Fruit fly (Drosophila melanogaster) whole organism, embryonic: ENCODE measurements around the gene CG7203.

ENCODE experiments used
- Atf-2 ChIP-seq: fragments of 200-800 bp; sonication (Bioruptor generic); optimal IDR thresholded peaks from 2 replicates; lab custom pipeline; 2016; ENCODE audit warnings: missing biosample characterization, missing genetic modification characterization
- CG11093 ChIP-seq: fragments of 200-800 bp; sonication (Bioruptor generic); IDR thresholded peaks from 3 replicates; pipeline ENCODE4 v1.3.6; 2022; ENCODE audit warnings: missing biosample characterization, missing genetic modification characterization
- CG12659 ChIP-seq: fragments of 200-800 bp; sonication (Bioruptor generic); optimal IDR thresholded peaks from 3 replicates; lab custom pipeline; 2017; ENCODE audit warnings: mild to moderate bottlenecking, missing biosample characterization, missing genetic modification reagents, missing genetic modification characterization
- CG14710 ChIP-seq: fragments of 200-800 bp; sonication (Bioruptor generic); optimal IDR thresholded peaks from 3 replicates; lab custom pipeline; 2019; ENCODE audit warnings: missing biosample characterization, mild to moderate bottlenecking, missing genetic modification characterization, moderate library complexity
- CG14860 ChIP-seq: fragments of 200-800 bp; sonication (Bioruptor generic); IDR thresholded peaks from 3 replicates; pipeline ENCODE4 v1.3.6; 2022; ENCODE audit warnings: missing biosample characterization, missing genetic modification characterization; ENCODE audit not compliant: partially characterized antibody
- CG15011 ChIP-seq: fragments of 200-800 bp; sonication (Bioruptor generic); optimal IDR thresholded peaks from 3 replicates; lab custom pipeline; 2018; ENCODE audit warnings: missing biosample characterization, mild to moderate bottlenecking, missing genetic modification characterization
- CG15073 ChIP-seq: fragments of 200-800 bp; sonication (Bioruptor generic); optimal IDR thresholded peaks from 2 replicates; lab custom pipeline; 2016; ENCODE audit warnings: missing biosample characterization, missing genetic modification characterization
- CG15514 ChIP-seq: fragments of 200-800 bp; sonication (Bioruptor generic); optimal IDR thresholded peaks from 3 replicates; lab custom pipeline; 2017; ENCODE audit warnings: missing biosample characterization, missing genetic modification characterization, mild to moderate bottlenecking, moderate library complexity, missing genetic modification reagents
- CG15696 ChIP-seq: fragments of 200-800 bp; sonication (Bioruptor generic); optimal IDR thresholded peaks from 2 replicates; lab custom pipeline; 2019; ENCODE audit warnings: missing biosample characterization, mild to moderate bottlenecking, missing genetic modification characterization, moderate library complexity
- CG16813 ChIP-seq: fragments of 200-800 bp; sonication (Bioruptor generic); IDR thresholded peaks from 3 replicates; pipeline ENCODE4 v1.3.6; 2022; ENCODE audit warnings: missing biosample characterization, missing genetic modification characterization; ENCODE audit not compliant: partially characterized antibody
- CG18262 ChIP-seq: fragments of 200-800 bp; optimal IDR thresholded peaks from 3 replicates; lab custom pipeline; 2019; ENCODE audit warnings: missing biosample characterization, mild to moderate bottlenecking, missing genetic modification characterization, moderate library complexity
- CG30403 ChIP-seq: fragments of 200-800 bp; sonication (Bioruptor generic); optimal IDR thresholded peaks from 3 replicates; lab custom pipeline; 2016; ENCODE audit warnings: missing biosample characterization, missing genetic modification characterization
- CG6765 ChIP-seq: fragments of 200-800 bp; sonication (Bioruptor generic); optimal IDR thresholded peaks from 3 replicates; lab custom pipeline; 2017; ENCODE audit warnings: missing biosample characterization, mild to moderate bottlenecking, missing genetic modification characterization
- Dbx ChIP-seq: fragments of 200-800 bp; sonication (Bioruptor generic); IDR thresholded peaks from 3 replicates; pipeline ENCODE4 v1.3.6; 2022; ENCODE audit warnings: missing biosample characterization, missing genetic modification characterization
- Dfd ChIP-seq, 2 experiments: fragments of >200 bp; optimal IDR thresholded peaks; 2 replicates each; lab custom pipeline; 2017; ENCODE audit warnings: missing biosample characterization in 2 of 2, missing genetic modification characterization in 2 of 2
- Fer3 ChIP-seq: fragments of 200-800 bp; sonication (Bioruptor generic); optimal IDR thresholded peaks from 2 replicates; lab custom pipeline; 2018; ENCODE audit warnings: missing biosample characterization, mild to moderate bottlenecking, missing genetic modification characterization, moderate library complexity
- Hey ChIP-seq: fragments of 200-800 bp; sonication (Bioruptor generic); optimal IDR thresholded peaks from 3 replicates; lab custom pipeline; 2018; ENCODE audit warnings: missing biosample characterization, mild to moderate bottlenecking, missing genetic modification characterization
- Hmr ChIP-seq: fragments of 200-800 bp; sonication (Bioruptor generic); optimal IDR thresholded peaks from 3 replicates; lab custom pipeline; 2017; ENCODE audit warnings: mild to moderate bottlenecking, missing biosample characterization, missing genetic modification reagents, missing genetic modification characterization
- NK7.1 ChIP-seq: fragments of 200-800 bp; sonication (Bioruptor generic); optimal IDR thresholded peaks from 3 replicates; lab custom pipeline; 2016; ENCODE audit warnings: missing biosample characterization, missing genetic modification characterization
- Nf-YC ChIP-seq: fragments of 200-800 bp; optimal IDR thresholded peaks from 3 replicates; lab custom pipeline; 2019; ENCODE audit warnings: missing biosample characterization, mild to moderate bottlenecking, missing genetic modification characterization, moderate library complexity
- Oli ChIP-seq: fragments of 200-800 bp; sonication (Bioruptor generic); optimal IDR thresholded peaks from 2 replicates; lab custom pipeline; 2018; ENCODE audit warnings: missing biosample characterization, mild to moderate bottlenecking, missing genetic modification characterization, moderate library complexity
- Poxn ChIP-seq: fragments of 200-800 bp; sonication (Bioruptor generic); IDR thresholded peaks from 2 replicates; pipeline ENCODE4 v1.3.6; 2022; ENCODE audit warnings: missing biosample characterization, missing genetic modification characterization
- Rx ChIP-seq: fragments of 200-800 bp; sonication (Bioruptor generic); IDR thresholded peaks from 2 replicates; pipeline ENCODE4 v1.3.6; 2022; ENCODE audit warnings: missing biosample characterization, missing genetic modification characterization
- Stat92E ChIP-seq, 3 experiments: fragments of >200 bp in 2 of 3; fragments of 200-800 bp in 1 of 3; sonication (Bioruptor generic) in 1 of 3; optimal IDR thresholded peaks; 2 replicates each; lab custom pipeline; 2017 to 2019; ENCODE audit warnings: missing biosample characterization in 3 of 3, missing genetic modification characterization in 3 of 3, mild to moderate bottlenecking in 1 of 3, moderate library complexity in 1 of 3
- TFAM ChIP-seq: fragments of 200-800 bp; sonication (Bioruptor generic); optimal IDR thresholded peaks from 2 replicates; lab custom pipeline; 2017; ENCODE audit warnings: missing biosample characterization, missing genetic modification characterization, inconsistent platforms
- Vsx1 ChIP-seq: fragments of 200-800 bp; sonication (Bioruptor generic); optimal IDR thresholded peaks from 2 replicates; lab custom pipeline; 2017; ENCODE audit warnings: missing biosample characterization, mild to moderate bottlenecking, missing genetic modification characterization, missing genetic modification reagents
- Xbp1 ChIP-seq: fragments of 200-800 bp; sonication (Bioruptor generic); optimal IDR thresholded peaks from 3 replicates; lab custom pipeline; 2016; ENCODE audit warnings: missing biosample characterization, mild to moderate bottlenecking, missing genetic modification characterization
- ac ChIP-seq: fragments of 200-800 bp; sonication (Bioruptor generic); optimal IDR thresholded peaks from 3 replicates; lab custom pipeline; 2017; ENCODE audit warnings: missing biosample characterization, mild to moderate bottlenecking, missing genetic modification characterization
- bcd ChIP-seq: fragments of 200-800 bp; sonication (Bioruptor generic); optimal IDR thresholded peaks from 2 replicates; lab custom pipeline; 2017; ENCODE audit warnings: missing biosample characterization, mild to moderate bottlenecking, missing genetic modification characterization
- chinmo ChIP-seq: fragments of 200-800 bp; sonication (Bioruptor generic); IDR thresholded peaks from 4 replicates; pipeline ENCODE4 v1.3.6; 2022; ENCODE audit warnings: missing biosample characterization, missing genetic modification characterization; ENCODE audit not compliant: partially characterized antibody
- chn ChIP-seq: fragments of 200-800 bp; sonication (Bioruptor generic); optimal IDR thresholded peaks from 2 replicates; lab custom pipeline; 2016; ENCODE audit warnings: missing biosample characterization, missing genetic modification characterization
- ci ChIP-seq: fragments of 200-800 bp; sonication (Bioruptor generic); IDR thresholded peaks from 3 replicates; pipeline ENCODE4 v1.3.6; 2022; ENCODE audit warnings: missing biosample characterization, missing genetic modification characterization
- gcm2 ChIP-seq: fragments of 200-800 bp; sonication (Bioruptor generic); optimal IDR thresholded peaks from 2 replicates; lab custom pipeline; 2016; ENCODE audit warnings: missing biosample characterization, missing genetic modification characterization
- ham ChIP-seq: fragments of 200-800 bp; sonication (Bioruptor generic); IDR thresholded peaks from 2 replicates; pipeline ENCODE4 v1.3.6; 2022; ENCODE audit warnings: missing biosample characterization, missing genetic modification characterization
- kni ChIP-seq: fragments of 200-800 bp; sonication (Bioruptor generic); optimal IDR thresholded peaks from 3 replicates; lab custom pipeline; 2017; ENCODE audit warnings: mild to moderate bottlenecking, missing biosample characterization, missing genetic modification reagents, missing genetic modification characterization
- lola ChIP-seq, 3 experiments: fragments of >200 bp in 2 of 3; fragments of 200-800 bp in 1 of 3; sonication (Bioruptor generic) in 1 of 3; optimal IDR thresholded peaks; 2 replicates each; lab custom pipeline; 2017 to 2019; ENCODE audit warnings: missing biosample characterization in 3 of 3, missing genetic modification characterization in 3 of 3, mild to moderate bottlenecking in 1 of 3, moderate library complexity in 1 of 3
- nau ChIP-seq: fragments of 200-800 bp; sonication (Bioruptor generic); optimal IDR thresholded peaks from 3 replicates; lab custom pipeline; 2017; ENCODE audit warnings: missing biosample characterization, mild to moderate bottlenecking, missing genetic modification characterization, missing genetic modification reagents
- oc ChIP-seq: fragments of 200-800 bp; sonication (Bioruptor generic); optimal IDR thresholded peaks from 2 replicates; lab custom pipeline; 2018; ENCODE audit warnings: missing biosample characterization, mild to moderate bottlenecking, missing genetic modification characterization, moderate library complexity
- org-1 ChIP-seq: fragments of 200-800 bp; sonication (Bioruptor generic); optimal IDR thresholded peaks from 2 replicates; lab custom pipeline; 2017; ENCODE audit warnings: missing biosample characterization, missing genetic modification characterization
- pho ChIP-seq: fragments of 200-800 bp; sonication (Bioruptor generic); optimal IDR thresholded peaks from 2 replicates; lab custom pipeline; 2016; ENCODE audit warnings: missing biosample characterization, missing genetic modification characterization
- pros ChIP-seq: fragments of 200-800 bp; sonication (Bioruptor generic); optimal IDR thresholded peaks from 3 replicates; lab custom pipeline; 2019; ENCODE audit warnings: missing biosample characterization, mild to moderate bottlenecking, missing genetic modification characterization, moderate library complexity
- ro ChIP-seq: fragments of 200-800 bp; sonication (Bioruptor generic); IDR thresholded peaks from 2 replicates; pipeline ENCODE4 v1.3.6; 2022; ENCODE audit warnings: missing biosample characterization, missing genetic modification characterization
- scrt ChIP-seq: fragments of 200-800 bp; sonication (Bioruptor generic); optimal IDR thresholded peaks from 2 replicates; lab custom pipeline; 2018; ENCODE audit warnings: missing biosample characterization, mild to moderate bottlenecking, missing genetic modification characterization, moderate library complexity
- slbo ChIP-seq: fragments of 200-800 bp; sonication (Bioruptor generic); IDR thresholded peaks from 2 replicates; pipeline ENCODE4 v1.3.6; 2022; ENCODE audit warnings: missing biosample characterization, missing genetic modification characterization
- so ChIP-seq: fragments of 200-800 bp; sonication (Bioruptor generic); IDR thresholded peaks from 3 replicates; pipeline ENCODE4 v1.3.6; 2022; ENCODE audit warnings: missing biosample characterization, missing genetic modification characterization
- tna ChIP-seq: fragments of 200-800 bp; sonication (Bioruptor generic); IDR thresholded peaks from 2 replicates; pipeline ENCODE4 v1.3.6; 2022; ENCODE audit warnings: missing biosample characterization, missing genetic modification characterization; ENCODE audit not compliant: partially characterized antibody
- vnd ChIP-seq: fragments of 200-800 bp; sonication (Bioruptor generic); IDR thresholded peaks from 3 replicates; pipeline ENCODE4 v1.3.6; 2022; ENCODE audit warnings: missing biosample characterization, missing genetic modification characterization; ENCODE audit not compliant: partially characterized antibody

CG7203 gene

DNA sequence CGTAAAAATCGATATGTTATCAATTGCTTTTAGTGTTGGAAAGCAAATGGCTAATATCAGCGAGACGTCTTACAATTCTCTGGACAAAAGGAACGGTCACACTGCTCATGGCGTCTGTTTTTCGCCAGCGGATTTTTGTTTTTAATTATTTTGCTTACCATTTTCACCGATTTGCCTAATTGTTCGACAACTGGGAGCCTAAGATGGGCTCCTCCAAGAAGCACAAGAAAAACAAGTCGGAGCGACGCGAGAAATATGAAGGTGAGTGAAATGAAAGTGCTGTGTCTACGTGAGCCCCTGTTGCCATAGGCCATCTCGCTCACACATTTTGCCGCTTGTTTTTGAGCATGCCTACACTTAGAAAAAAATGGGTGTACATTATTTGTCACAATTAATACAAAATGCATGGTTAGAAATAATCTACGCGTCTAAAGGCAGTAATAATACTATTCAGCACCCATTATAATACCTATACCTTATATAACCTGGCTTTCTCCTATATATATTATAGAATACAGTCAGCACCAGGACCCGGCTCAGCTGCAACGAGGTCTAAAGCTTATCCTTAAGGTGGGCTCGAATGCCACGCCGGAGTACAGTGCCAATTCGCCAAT lies 29.9 kb upstream of the CG7203 start, which contains the start of gene Brd7-9 (continued):
- TF ChIP-seq Oli: peak; percentile 73
- TF ChIP-seq CG12659 (GFP tag; lab: Kevin White, UChicago): peak; percentile 62
- no peak for TF ChIP-seq Dfd (GFP tag; optimal IDR thresholded peaks at IDR 0.05; lab: Kevin White, UChicago)
- TF ChIP-seq lola (GFP tag; optimal IDR thresholded peaks at IDR 0.05; lab: Kevin White, UChicago): peak in 1 of 3 experiments; percentile 54
- TF ChIP-seq nau (GFP tag; lab: Kevin White, UChicago): peak; percentile 77
- peak; percentile 82 for TF ChIP-seq slbo (GFP tag; lab: Robert Waterston, UW)
- TF ChIP-seq pros: no peak
- peak; percentile 44 for TF ChIP-seq scrt (GFP tag; lab: Kevin White, UChicago)
- 0 out of 2 replicates have a peak, but pooled peaks have one; percentile 14 for TF ChIP-seq Poxn (GFP tag; lab: Robert Waterston, UW)
- peak; percentile 90 for TF ChIP-seq so
- TF ChIP-seq Hmr (GFP tag; lab: Kevin White, UChicago): peak; percentile 73
- TF ChIP-seq CG15073 (GFP tag; lab: Kevin White, UChicago): no peak
- TF ChIP-seq ci (GFP tag; lab: Robert Waterston, UW): peak; percentile 92
- TF ChIP-seq Atf-2 (GFP tag; lab: Kevin White, UChicago): peak; percentile 51
- no peak for TF ChIP-seq TFAM (GFP tag; lab: Kevin White, UChicago)
- TF ChIP-seq Xbp1 (GFP tag; lab: Kevin White, UChicago): peak; percentile 78
- TF ChIP-seq pho (GFP tag; lab: Kevin White, UChicago): peak; percentile 55
- TF ChIP-seq bcd (GFP tag; lab: Kevin White, UChicago): peak; percentile 67
- 0 out of 2 replicates have a peak, but pooled peaks have one; percentile 36 for TF ChIP-seq tna (GFP tag; lab: Robert Waterston, UW)
- TF ChIP-seq NK7.1 (GFP tag; lab: Kevin White, UChicago): peak; percentile 73
- TF ChIP-seq chn (GFP tag; lab: Kevin White, UChicago): peak; percentile 57
- TF ChIP-seq CG14710 (tag; lab: Kevin White, UChicago): peak; percentile 45
- TF ChIP-seq gcm2 (GFP tag; lab: Kevin White, UChicago): no peak
- TF ChIP-seq Stat92E (GFP tag; optimal IDR thresholded peaks at IDR 0.05; lab: Kevin White, UChicago): peak in 1 of 3 experiments; percentile 56
- 0 out of 2 replicates have a peak, but pooled peaks have one; percentile 41 for TF ChIP-seq ham (GFP tag; lab: Robert Waterston, UW)
- peak; percentile 73 for TF ChIP-seq CG18262 (tag; lab: Kevin White, UChicago)
- no peak for TF ChIP-seq CG15696 (tag; lab: Kevin White, UChicago)
- peak; percentile 70 for TF ChIP-seq CG30403 (GFP tag; lab: Kevin White, UChicago)
- TF ChIP-seq kni (GFP tag; lab: Kevin White, UChicago): no peak
- TF ChIP-seq CG15514 (GFP tag; lab: Kevin White, UChicago): peak; percentile 57
- TF ChIP-seq CG14860 (GFP tag; lab: Robert Waterston, UW): 0 out of 3 replicates have a peak, but pooled peaks have one; percentile 31
- no peak for TF ChIP-seq oc (tag; lab: Kevin White, UChicago)
- TF ChIP-seq Nf-YC (tag; lab: Kevin White, UChicago): peak; percentile 16
- no peak for TF ChIP-seq Hey (tag; lab: Kevin White, UChicago)
- TF ChIP-seq ro (GFP tag; lab: Robert Waterston, UW): no peak
- peak; percentile 57 for TF ChIP-seq CG6765 (GFP tag; lab: Kevin White, UChicago)
- TF ChIP-seq Vsx1 (GFP tag; lab: Kevin White, UChicago): peak; percentile 56
- peak; percentile 69 for TF ChIP-seq org-1 (GFP tag; lab: Kevin White, UChicago)
- 0 out of 4 replicates have a peak, but pooled peaks have one; percentile 50 for TF ChIP-seq chinmo (GFP tag; lab: Robert Waterston, UW)
- TF ChIP-seq Dbx (GFP tag; lab: Robert Waterston, UW): peak; percentile 79; the same call in 2 of the 3 replicates
- TF ChIP-seq CG16813 (GFP tag; lab: Robert Waterston, UW): peak; percentile 22; the same call in 1 of the 3 replicates
- TF ChIP-seq CG15011: peak; percentile 45
- TF ChIP-seq Rx (GFP tag; lab: Robert Waterston, UW): peak; percentile 50; the same call in 1 of the 2 replicates
- no peak for TF ChIP-seq ac (GFP tag; lab: Kevin White, UChicago)
- TF ChIP-seq CG11093 (GFP tag; lab: Robert Waterston, UW): peak; percentile 59; the same call in 1 of the 3 replicates
- peak; percentile 62 for TF ChIP-seq Fer3 (tag; lab: Kevin White, UChicago)
- peak; percentile 31; the same call in 1 of the 3 replicates for TF ChIP-seq vnd (GFP tag; lab: Robert Waterston, UW)
